Worm (Caenorhabditis elegans) whole organism, mixed stage, embryonic: ENCODE data around the gene prp-18.

Experiments used
- ceh-43 ChIP-seq: fragments of 200-800 bp; sonication (Bioruptor generic); optimal IDR thresholded peaks from 2 replicates; lab custom pipeline; 2018; ENCODE audit warnings: mild to moderate bottlenecking, missing genetic modification characterization, moderate library complexity, missing compliant biosample characterization
- elt-1 ChIP-seq: sonication (generic microtip); optimal IDR thresholded peaks from 2 replicates; lab custom pipeline; 2017; ENCODE audit warnings: missing genetic modification characterization, mild to moderate bottlenecking, missing compliant biosample characterization, antibody characterized with exemption, moderate library complexity, borderline replicate concordance; ENCODE audit not compliant: insufficient read depth
- lsy-2 ChIP-seq: fragments of 150-350 bp; optimal IDR thresholded peaks from 2 replicates; lab custom pipeline; 2014; ENCODE audit warnings: missing biosample characterization, missing genetic modification characterization
- snpc-4 ChIP-seq: fragments of 150-350 bp; optimal IDR thresholded peaks from 2 replicates; lab custom pipeline; 2014; ENCODE audit warnings: missing biosample characterization, missing genetic modification characterization
- unc-120 ChIP-seq: sonication (generic microtip); optimal IDR thresholded peaks from 2 replicates; lab custom pipeline; 2017; ENCODE audit warnings: missing genetic modification characterization, missing compliant biosample characterization; ENCODE audit not compliant: poor library complexity, severe bottlenecking
- unc-62 ChIP-seq: fragments of 150-350 bp; optimal IDR thresholded peaks from 2 replicates; lab custom pipeline; 2014; ENCODE audit warnings: missing biosample characterization, missing genetic modification reagents, missing genetic modification characterization

DNA sequence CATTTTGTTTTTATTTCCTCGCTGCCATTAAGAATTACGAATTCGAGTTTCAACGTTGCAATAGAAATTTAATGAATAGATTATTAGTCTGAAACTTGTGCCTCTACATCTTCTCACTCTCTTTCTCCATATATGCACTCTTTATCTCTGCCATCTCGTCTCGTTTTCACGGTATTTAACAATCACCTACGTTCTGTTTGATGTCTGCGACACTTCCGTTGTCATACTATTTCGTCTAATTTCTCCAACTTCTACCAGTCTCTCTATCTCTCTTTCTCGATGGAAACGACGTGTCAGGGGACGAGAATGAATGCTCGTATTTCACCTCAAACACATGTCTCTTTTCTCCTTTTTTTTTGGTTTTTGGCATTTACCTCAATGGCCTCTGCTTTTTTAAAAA is 10.3 kb downstream of the prp-18 start:
- TF ChIP-seq ceh-43 (GFP tag; lab: Kevin White, UChicago) (no peak), elt-1 (tag; lab: Kevin White, UChicago) (no peak), unc-120 (tag; lab: Kevin White, UChicago) (peak; percentile 61), unc-62 (GFP tag; lab: Kevin White, UChicago) (peak; percentile 64), snpc-4 (tag; lab: Kevin White, UChicago) (no peak), lsy-2 (tag; lab: Kevin White, UChicago) (no peak)
